Worm (Caenorhabditis elegans) whole organism, L2 larva: Measurements from ENCODE around the gene ZC416.2.

ENCODE experiments used
- ama-1 ChIP-seq: fragments of 150-350 bp; optimal IDR thresholded peaks from 2 replicates; lab custom pipeline; 2018; ENCODE audit warnings: inconsistent platforms
- ceh-16 ChIP-seq: fragments of 150-350 bp; optimal IDR thresholded peaks from 2 replicates; lab custom pipeline; 2014; ENCODE audit warnings: missing biosample characterization, missing genetic modification characterization
- ceh-82 ChIP-seq: fragments of 150-350 bp; optimal IDR thresholded peaks from 2 replicates; lab custom pipeline; 2014; ENCODE audit warnings: missing biosample characterization, missing genetic modification characterization
- dmd-4 ChIP-seq: sonication (generic microtip); optimal IDR thresholded peaks from 2 replicates; lab custom pipeline; 2017; ENCODE audit warnings: missing biosample characterization, missing genetic modification characterization
- nhr-129 ChIP-seq: fragments of 150-350 bp; optimal IDR thresholded peaks from 2 replicates; lab custom pipeline; 2014; ENCODE audit warnings: missing biosample characterization, missing genetic modification characterization
- peb-1 ChIP-seq: fragments of 150-350 bp; optimal IDR thresholded peaks from 2 replicates; lab custom pipeline; 2014; ENCODE audit warnings: missing biosample characterization, missing genetic modification characterization
- snpc-4 ChIP-seq: fragments of 150-350 bp; optimal IDR thresholded peaks from 2 replicates; lab custom pipeline; 2014; ENCODE audit warnings: missing biosample characterization, missing genetic modification characterization
- unc-62 ChIP-seq: fragments of 150-350 bp; optimal IDR thresholded peaks from 2 replicates; lab custom pipeline; 2014; ENCODE audit warnings: missing biosample characterization, missing genetic modification reagents, missing genetic modification characterization
- ztf-4 ChIP-seq: fragments of 150-350 bp; optimal IDR thresholded peaks from 2 replicates; lab custom pipeline; 2014; ENCODE audit warnings: missing biosample characterization, missing genetic modification characterization

ce11 chrIV:3610987-3611386 is 22.4 kb upstream of the ZC416.2 start:
- TF ChIP-seq ceh-82 (tag; lab: Kevin White, UChicago) (no peak), peb-1 (tag; lab: Kevin White, UChicago) (no peak), snpc-4 (tag; lab: Kevin White, UChicago) (no peak), nhr-129 (no peak), ama-1 (lab: Kevin White, UChicago) (no peak), ztf-4 (tag; lab: Kevin White, UChicago) (no peak), unc-62 (no peak), ceh-16 (tag; lab: Kevin White, UChicago) (no peak), dmd-4 (tag; lab: Kevin White, UChicago) (no peak)
